Fruit fly (Drosophila melanogaster): ENCODE results near the gene CG5004.

The CG5004 gene

DNA sequence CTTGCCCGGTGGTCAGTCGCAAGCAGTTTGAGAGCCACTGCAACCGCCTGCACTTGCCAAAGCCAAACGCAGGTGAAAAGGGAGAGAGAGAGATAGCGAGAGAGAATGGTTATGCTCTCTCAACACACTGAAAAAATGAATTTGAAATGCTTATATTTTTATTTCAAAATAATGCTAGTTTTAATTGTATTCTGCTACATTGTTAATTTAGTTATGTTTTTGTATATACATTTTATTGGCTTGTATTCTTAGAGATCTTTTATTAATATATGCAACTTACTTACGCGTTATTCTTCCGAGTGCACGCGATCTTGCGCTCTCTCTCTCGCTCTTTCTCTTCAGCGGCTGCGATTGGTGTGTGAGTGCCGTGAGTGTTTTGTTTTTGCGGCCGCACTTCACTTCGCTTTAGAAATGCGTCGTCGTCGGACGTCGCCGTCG lies 71.1 kb downstream of the CG5004 start (continued):
- peak; percentile 98 for TF ChIP-seq Dbx (GFP tag; IDR thresholded peaks at IDR 0.05)
- peak; percentile 98 for TF ChIP-seq CG14710 (tag; optimal IDR thresholded peaks at IDR 0.05)
- TF ChIP-seq CG4820 (GFP tag; optimal IDR thresholded peaks at IDR 0.05) = peak; percentile 97
- no peak for TF ChIP-seq Xbp1 (GFP tag; optimal IDR thresholded peaks at IDR 0.05)
- no peak for TF ChIP-seq Dll (GFP tag; IDR thresholded peaks at IDR 0.05; ENCODE audit: partially characterized antibody)
- peak; percentile 68 for TF ChIP-seq Neu2 (GFP tag; optimal IDR thresholded peaks at IDR 0.05; ENCODE audit: borderline replicate concordance)
- TF ChIP-seq onecut (GFP tag; IDR thresholded peaks at IDR 0.05) = peak; percentile 96
- TF ChIP-seq CG34224 (GFP tag; IDR thresholded peaks at IDR 0.05; ENCODE audit: partially characterized antibody) = no peak
- no peak for TF ChIP-seq unpg (GFP tag; optimal IDR thresholded peaks at IDR 0.05)
- TF ChIP-seq pnt (GFP tag; optimal IDR thresholded peaks at IDR 0.05) = peak; percentile 90
- no peak for TF ChIP-seq CG15479 (GFP tag; optimal IDR thresholded peaks at IDR 0.05)
- TF ChIP-seq sug (tag; optimal IDR thresholded peaks at IDR 0.05) = peak; percentile 82
- no peak for TF ChIP-seq psq (GFP tag; optimal IDR thresholded peaks at IDR 0.05)
- peak; percentile 20 for TF ChIP-seq MESR4 (GFP tag; optimal IDR thresholded peaks at IDR 0.05)
- TF ChIP-seq CG8388 (GFP tag; optimal IDR thresholded peaks at IDR 0.05) = no peak
- no peak for TF ChIP-seq CG9876 (GFP tag; optimal IDR thresholded peaks at IDR 0.05)
- peak; percentile 91 for TF ChIP-seq CG12219 (GFP tag; optimal IDR thresholded peaks at IDR 0.05)
- TF ChIP-seq slou (GFP tag; optimal IDR thresholded peaks at IDR 0.05) = peak; percentile 97
- TF ChIP-seq chinmo (GFP tag; IDR thresholded peaks at IDR 0.05; ENCODE audit: partially characterized antibody) = 0 out of 4 replicates have a peak, but pooled peaks have one; percentile 16
- TF ChIP-seq CG16863 (GFP tag; optimal IDR thresholded peaks at IDR 0.05) = peak; percentile 75
- peak; percentile 98 for TF ChIP-seq CG32532 (GFP tag; IDR thresholded peaks at IDR 0.05)
- TF ChIP-seq D19A (tag; optimal IDR thresholded peaks at IDR 0.05) = peak; percentile 96
- TF ChIP-seq CG9215 (GFP tag; IDR thresholded peaks at IDR 0.05) = peak; percentile 97
- peak; percentile 97 for TF ChIP-seq CG15696 (tag; optimal IDR thresholded peaks at IDR 0.05)
- peak; percentile 93 for TF ChIP-seq cwo (GFP tag; optimal IDR thresholded peaks at IDR 0.05)
- peak; percentile 97 for TF ChIP-seq CG8765 (GFP tag; IDR thresholded peaks at IDR 0.05)
- TF ChIP-seq Elba2 (GFP tag; optimal IDR thresholded peaks at IDR 0.05) = peak; percentile 65
- peak; percentile 96 for TF ChIP-seq Rx (GFP tag; IDR thresholded peaks at IDR 0.05)
- no peak for TF ChIP-seq Dfd (GFP tag; optimal IDR thresholded peaks at IDR 0.05)
- peak; percentile 97 for TF ChIP-seq al (GFP tag; IDR thresholded peaks at IDR 0.05)
- no peak for TF ChIP-seq wdn (GFP tag; IDR thresholded peaks at IDR 0.05)
- peak; percentile 95 for TF ChIP-seq CG6654 (GFP tag; optimal IDR thresholded peaks at IDR 0.05)
- TF ChIP-seq CG9437 (GFP tag; optimal IDR thresholded peaks at IDR 0.05) = no peak
- no peak for TF ChIP-seq CG15269 (tag; optimal IDR thresholded peaks at IDR 0.05)
- peak; percentile 98 for TF ChIP-seq CG11456 (GFP tag; IDR thresholded peaks at IDR 0.05)
- peak; percentile 93 for TF ChIP-seq CG1647 (GFP tag; optimal IDR thresholded peaks at IDR 0.05)
- peak; percentile 69 for TF ChIP-seq CG7786 (GFP tag; optimal IDR thresholded peaks at IDR 0.05)
- peak; percentile 91 for TF ChIP-seq CG11560 (tag; IDR thresholded peaks at IDR 0.05)
- TF ChIP-seq maf-S (GFP tag; optimal IDR thresholded peaks at IDR 0.05) = no peak
- peak; percentile 100 for TF ChIP-seq vvl (GFP tag; IDR thresholded peaks at IDR 0.05)
- TF ChIP-seq CG3065 (GFP tag; optimal IDR thresholded peaks at IDR 0.05) = no peak
- no peak for TF ChIP-seq CrebB (tag; optimal IDR thresholded peaks at IDR 0.05)
- peak; percentile 96 for TF ChIP-seq HHEX (GFP tag; optimal IDR thresholded peaks at IDR 0.05)
- TF ChIP-seq CG10979 (tag; optimal IDR thresholded peaks at IDR 0.05) = peak; percentile 99
- TF ChIP-seq Hr3 (GFP tag; optimal IDR thresholded peaks at IDR 0.05) = peak; percentile 97
- TF ChIP-seq row (GFP tag; IDR thresholded peaks at IDR 0.05) = no peak
- TF ChIP-seq z (GFP tag; IDR thresholded peaks at IDR 0.05) = peak; percentile 82; the same call in 2 of the 3 replicates
- TF ChIP-seq CG15601 (tag; optimal IDR thresholded peaks at IDR 0.05) = peak; percentile 97
- peak; percentile 96 for TF ChIP-seq trh (GFP tag; optimal IDR thresholded peaks at IDR 0.05)
- no peak for TF ChIP-seq zen2 (GFP tag; IDR thresholded peaks at IDR 0.05; ENCODE audit: partially characterized antibody)
- TF ChIP-seq CG7963 (GFP tag; IDR thresholded peaks at IDR 0.05; ENCODE audit: partially characterized antibody) = no peak

Measured in whole organism, embryonic.